Fruit fly (Drosophila melanogaster) whole organism, embryonic: ENCODE results near the gene Swip-1.
A peak's percentile ranks its signal among the peaks of the same experiment; 100 is the strongest.

Experiments used
- CG7556 ChIP-seq: fragments of 200-800 bp; sonication (Bioruptor generic); optimal IDR thresholded peaks from 2 replicates; lab custom pipeline; 2017; ENCODE audit warnings: missing biosample characterization, mild to moderate bottlenecking, missing genetic modification characterization
- Ets65A ChIP-seq: fragments of 200-800 bp; sonication (Bioruptor generic); peaks from one replicate; lab custom pipeline; 2016; ENCODE audit warnings: missing biosample characterization, missing genetic modification characterization
- danr ChIP-seq: fragments of 200-800 bp; sonication (Bioruptor generic); IDR thresholded peaks from 2 replicates; pipeline ENCODE4 v1.3.6; 2022; ENCODE audit warnings: missing biosample characterization, missing genetic modification characterization
- eve ChIP-seq, 2 experiments: fragments of >200 bp; optimal IDR thresholded peaks; 2 replicates each; lab custom pipeline; 2017; ENCODE audit warnings: missing biosample characterization in 2 of 2, missing genetic modification characterization in 2 of 2
- nerfin-1 ChIP-seq: fragments of 200-800 bp; sonication (Bioruptor generic); optimal IDR thresholded peaks from 3 replicates; lab custom pipeline; 2019; ENCODE audit warnings: missing biosample characterization, mild to moderate bottlenecking, missing genetic modification characterization, moderate library complexity
- ttk ChIP-seq: fragments of 200-800 bp; sonication (Bioruptor generic); IDR thresholded peaks from 2 replicates; pipeline ENCODE4 v2.1.2; 2022; ENCODE audit warnings: missing biosample characterization, missing genetic modification characterization

DNA sequence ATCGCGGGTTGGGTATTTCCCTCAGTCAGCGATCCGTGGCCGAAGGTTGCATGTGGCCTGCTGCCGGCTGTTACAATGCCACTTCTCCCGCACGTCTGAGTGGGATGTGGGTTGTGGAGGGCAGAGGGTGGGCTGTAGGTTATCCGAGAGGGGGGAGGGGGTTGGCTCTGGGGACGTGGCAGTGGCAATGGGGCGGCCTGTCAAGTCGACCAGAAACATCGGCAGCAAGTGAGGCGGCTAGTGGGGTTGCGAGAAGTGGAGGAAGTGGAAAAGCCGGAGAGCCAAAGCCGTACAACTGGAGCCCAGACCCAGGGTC is 37.6 kb upstream of the Swip-1 start:
- TF ChIP-seq nerfin-1 (tag; lab: Kevin White, UChicago): no peak
- no peak for TF ChIP-seq danr (GFP tag; lab: Robert Waterston, UW)
- no peak for TF ChIP-seq Ets65A
- TF ChIP-seq ttk (GFP tag; lab: Robert Waterston, UW): no peak
- TF ChIP-seq eve (GFP tag; optimal IDR thresholded peaks at IDR 0.05; lab: Kevin White, UChicago): no peak
- peak; percentile 60 for TF ChIP-seq CG7556 (GFP tag; lab: Kevin White, UChicago)
